Fruit fly (Drosophila melanogaster): Measurements from ENCODE around the gene Kah.

dm6 chr3L:602531-602930, 13.5 kb upstream of the Kah start:
- TF ChIP-seq N (GFP tag; optimal IDR thresholded peaks at IDR 0.05) (no peak), Hr78 (GFP tag; optimal IDR thresholded peaks at IDR 0.05) (no peak)
